Worm (Caenorhabditis elegans): ENCODE data around the gene unc-105.
A peak's percentile ranks its signal among the peaks of the same experiment; 100 is the strongest.

unc-105 gene

DNA sequence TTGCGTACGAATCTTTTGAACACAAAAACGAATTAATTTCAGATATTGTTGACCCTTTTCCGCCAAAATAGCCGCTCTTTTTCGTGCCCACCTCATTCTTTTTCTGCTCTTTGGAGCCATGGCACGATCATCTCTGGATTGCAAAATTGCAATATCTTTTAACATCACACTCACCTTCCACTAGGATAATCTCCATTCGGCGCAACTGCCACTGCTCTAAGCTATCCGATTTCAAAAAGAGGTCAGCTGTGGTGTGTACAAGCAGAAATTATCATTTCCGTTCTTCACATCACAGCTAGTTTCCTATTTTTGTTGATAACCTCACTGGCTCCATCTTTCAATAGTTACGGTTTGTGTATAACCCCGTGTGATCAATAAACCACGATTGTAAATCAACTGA is 10.4 kb downstream of the unc-105 start:
- TF ChIP-seq mes-4 (tag; optimal IDR thresholded peaks at IDR 0.05) (no peak), atf-7 (tag; optimal IDR thresholded peaks at IDR 0.05) (no peak), ekl-4 (GFP tag; IDR thresholded peaks at IDR 0.05) (no peak), Y67H2A.10 (GFP tag; conservative IDR thresholded peaks at IDR 0.05) (no peak), C17E4.6 (GFP tag; IDR thresholded peaks at IDR 0.05) (no peak), ztf-26 (tag; optimal IDR thresholded peaks at IDR 0.05) (no peak), unc-130 (GFP tag; optimal IDR thresholded peaks at IDR 0.05) (no peak), somi-1 (GFP tag; optimal IDR thresholded peaks at IDR 0.05) (no peak), ceh-91 (GFP tag; IDR thresholded peaks at IDR 0.05) (no peak), T07F8.4 (tag; optimal IDR thresholded peaks at IDR 0.05) (no peak), ZK185.1 (tag; optimal IDR thresholded peaks at IDR 0.05; ENCODE audit: poor library complexity, severe bottlenecking) (no peak)

DNA sequence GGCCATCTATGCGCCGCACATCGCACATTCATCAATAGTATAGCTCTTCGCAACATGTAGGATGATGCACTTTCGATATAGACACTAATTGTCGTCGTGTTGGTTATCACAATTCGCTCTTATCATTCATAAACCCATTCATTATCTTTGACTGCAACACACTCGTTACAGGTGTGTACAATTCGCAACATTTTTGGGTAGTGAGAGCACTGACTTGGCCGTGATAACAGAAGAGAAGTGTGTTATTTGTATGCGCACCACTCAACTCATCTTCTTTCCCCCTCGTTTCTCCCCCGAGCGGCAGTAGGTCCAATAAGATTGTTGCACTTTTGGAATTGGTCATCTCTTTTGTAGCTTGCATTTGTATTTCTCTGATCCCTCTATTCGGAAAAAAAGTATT is 11.0 kb downstream of the unc-105 start:
- TF ChIP-seq nfya-1 (tag; optimal IDR thresholded peaks at IDR 0.05; ENCODE audit: borderline replicate concordance, insufficient read depth) (no peak), aptf-3 (GFP tag; IDR thresholded peaks at IDR 0.05) (no peak), ets-4 (GFP tag; optimal IDR thresholded peaks at IDR 0.05) (peak; percentile 73), ceh-79 (tag; optimal IDR thresholded peaks at IDR 0.05) (no peak), dpl-1 (GFP tag; optimal IDR thresholded peaks at IDR 0.05) (no peak), F49E8.2 (tag; optimal IDR thresholded peaks at IDR 0.05; ENCODE audit: insufficient read depth) (no peak), lin-40 (tag; optimal IDR thresholded peaks at IDR 0.05) (no peak), nfya-2 (GFP tag; IDR thresholded peaks at IDR 0.05) (no peak), lag-1 (GFP tag; IDR thresholded peaks at IDR 0.05) (no peak), sptf-2 (GFP tag; optimal IDR thresholded peaks at IDR 0.05) (no peak), ceh-58 (GFP tag; IDR thresholded peaks at IDR 0.05) (no peak), ceh-100 (GFP tag; IDR thresholded peaks at IDR 0.05) (no peak), bed-2 (GFP tag; IDR thresholded peaks at IDR 0.05) (no peak), akir-1 (GFP tag; optimal IDR thresholded peaks at IDR 0.05) (no peak), nhr-80 (tag; optimal IDR thresholded peaks at IDR 0.05) (peak; percentile 95), tbx-9 (tag; optimal IDR thresholded peaks at IDR 0.05; ENCODE audit: borderline replicate concordance) (no peak), nfyb-1 (GFP tag; IDR thresholded peaks at IDR 0.05) (0 out of 2 replicates have a peak, but pooled peaks have one; percentile 14)

DNA sequence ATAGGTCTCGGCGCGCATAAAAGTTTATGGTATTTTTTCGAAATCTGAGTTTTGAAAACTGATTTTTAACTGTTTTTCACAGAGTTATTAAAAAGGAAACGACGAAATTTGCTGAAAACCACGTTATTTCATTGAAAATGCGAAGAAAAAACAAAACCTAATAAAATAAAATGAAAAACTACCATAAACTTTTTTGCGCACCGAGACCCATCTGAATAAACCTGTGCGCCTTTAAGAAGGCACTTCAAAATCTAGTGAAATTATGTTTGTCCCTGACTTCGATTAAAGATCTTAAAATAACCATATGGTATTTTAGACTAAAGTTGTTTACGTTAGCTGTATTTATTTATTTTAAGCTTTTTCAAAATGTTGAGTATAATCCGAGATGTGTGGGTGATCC is 11.5 kb downstream of the unc-105 start:
- TF ChIP-seq ztf-22 (GFP tag; optimal IDR thresholded peaks at IDR 0.05): no peak
- peak; percentile 63 for TF ChIP-seq F33H1.4 (GFP tag; IDR thresholded peaks at IDR 0.05)
- TF ChIP-seq xnd-1 (tag; optimal IDR thresholded peaks at IDR 0.05): peak; percentile 55
- TF ChIP-seq lsl-1 (GFP tag; optimal IDR thresholded peaks at IDR 0.05): peak; percentile 70

DNA sequence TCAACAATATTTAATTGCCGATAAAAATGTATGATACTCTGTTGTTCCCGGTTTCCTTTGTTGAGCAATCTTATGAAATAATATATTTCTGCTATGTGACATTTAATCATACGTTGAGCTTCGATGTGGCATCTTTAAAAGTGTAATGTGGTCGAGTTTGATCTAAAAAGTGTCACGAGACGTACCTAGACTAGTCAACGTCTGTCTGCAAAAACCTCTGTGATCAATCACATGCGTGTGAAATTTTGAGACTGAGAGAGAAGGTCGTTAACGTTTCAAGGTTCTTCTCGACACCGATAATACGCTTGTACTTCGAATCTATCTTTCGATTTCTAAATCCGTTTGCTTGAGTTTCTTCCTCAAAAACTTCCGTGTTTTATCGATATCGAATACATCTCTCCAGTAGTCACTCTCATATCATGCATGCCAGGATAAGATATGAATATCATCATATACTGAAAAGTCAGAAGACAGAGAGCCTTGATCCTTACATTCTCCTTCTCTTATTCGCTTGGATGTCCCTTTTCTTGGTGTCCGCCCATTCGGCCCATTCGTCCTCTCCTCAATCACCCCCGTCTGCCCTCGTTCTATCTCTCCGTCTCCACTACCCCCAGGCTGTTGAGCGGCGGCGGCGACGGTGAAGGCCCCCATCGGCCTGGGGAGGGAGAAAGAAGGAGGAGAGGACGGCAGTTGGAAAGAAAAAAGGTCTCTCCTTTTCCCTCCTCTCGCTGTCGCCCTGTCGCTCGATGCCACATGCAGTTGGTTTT is 12.2 kb downstream of the unc-105 start:
- TF ChIP-seq aptf-3 (GFP tag; IDR thresholded peaks at IDR 0.05): 0 out of 2 replicates have a peak, but pooled peaks have one; percentile 40
- TF ChIP-seq lin-54 (GFP tag; optimal IDR thresholded peaks at IDR 0.05): peak; percentile 6
- TF ChIP-seq C17E4.6 (GFP tag; IDR thresholded peaks at IDR 0.05): no peak
- peak; percentile 99 for TF ChIP-seq zfh-2 (GFP tag; conservative IDR thresholded peaks at IDR 0.05)
- 0 out of 2 replicates have a peak, but pooled peaks have one; percentile 10 for TF ChIP-seq egl-44 (GFP tag; IDR thresholded peaks at IDR 0.05)
- no peak for TF ChIP-seq pha-4 (tag; optimal IDR thresholded peaks at IDR 0.05)
- TF ChIP-seq bed-2 (GFP tag; IDR thresholded peaks at IDR 0.05): no peak
- TF ChIP-seq lir-1 (GFP tag; conservative IDR thresholded peaks at IDR 0.05): peak; percentile 11; the same call in 1 of the 2 replicates
- 0 out of 2 replicates have a peak, but pooled peaks have one; percentile 12 for TF ChIP-seq rcor-1 (GFP tag; IDR thresholded peaks at IDR 0.05)
- peak; percentile 36 for TF ChIP-seq attf-5 (GFP tag; optimal IDR thresholded peaks at IDR 0.05)
- peak; percentile 65 for TF ChIP-seq dox-1 (GFP tag; IDR thresholded peaks at IDR 0.05)
- peak; percentile 90 for TF ChIP-seq egrh-3 (GFP tag; IDR thresholded peaks at IDR 0.05)
- peak; percentile 52 for TF ChIP-seq unc-62 (GFP tag; optimal IDR thresholded peaks at IDR 0.05)
- peak; percentile 55; the same call in 1 of the 2 replicates for TF ChIP-seq ceh-40 (GFP tag; IDR thresholded peaks at IDR 0.05)
- TF ChIP-seq hrde-1 (tag; optimal IDR thresholded peaks at IDR 0.05; ENCODE audit: borderline replicate concordance): no peak

Measured in whole organism, young adult.